Fruit fly (Drosophila melanogaster) whole organism, embryonic: Measurements from ENCODE around the gene Rcd2.

Experiments used
- Atf-2 ChIP-seq: fragments of 200-800 bp; sonication (Bioruptor generic); optimal IDR thresholded peaks from 2 replicates; lab custom pipeline; 2016; ENCODE audit warnings: missing biosample characterization, missing genetic modification characterization
- B-H1 ChIP-seq: fragments of 200-800 bp; sonication (Bioruptor generic); IDR thresholded peaks from 3 replicates; pipeline ENCODE4 v1.3.6; 2022; ENCODE audit warnings: missing biosample characterization, missing genetic modification characterization
- CG10565 ChIP-seq: fragments of 200-800 bp; sonication (Bioruptor generic); optimal IDR thresholded peaks from 3 replicates; lab custom pipeline; 2016; ENCODE audit warnings: missing biosample characterization, mild to moderate bottlenecking, missing genetic modification characterization
- CG10654 ChIP-seq: fragments of 200-800 bp; sonication (Bioruptor generic); optimal IDR thresholded peaks from 2 replicates; lab custom pipeline; 2016; ENCODE audit warnings: missing biosample characterization, missing genetic modification characterization
- CG11695 ChIP-seq: fragments of 200-800 bp; sonication (Bioruptor generic); IDR thresholded peaks from 3 replicates; pipeline ENCODE4 v1.3.6; 2022; ENCODE audit warnings: missing biosample characterization, missing genetic modification characterization
- CG15011 ChIP-seq: fragments of 200-800 bp; sonication (Bioruptor generic); optimal IDR thresholded peaks from 3 replicates; lab custom pipeline; 2018; ENCODE audit warnings: missing biosample characterization, mild to moderate bottlenecking, missing genetic modification characterization
- CG15601 ChIP-seq: fragments of 200-800 bp; sonication (Bioruptor generic); optimal IDR thresholded peaks from 3 replicates; lab custom pipeline; 2019; ENCODE audit warnings: missing biosample characterization, mild to moderate bottlenecking, missing genetic modification characterization, moderate library complexity
- CG16813 ChIP-seq: fragments of 200-800 bp; sonication (Bioruptor generic); IDR thresholded peaks from 3 replicates; pipeline ENCODE4 v1.3.6; 2022; ENCODE audit warnings: missing biosample characterization, missing genetic modification characterization; ENCODE audit not compliant: partially characterized antibody
- CG17328 ChIP-seq: fragments of 200-800 bp; sonication (Bioruptor generic); IDR thresholded peaks from 2 replicates; pipeline ENCODE4 v1.3.6; 2022; ENCODE audit warnings: missing biosample characterization, missing genetic modification characterization
- CG17359 ChIP-seq: fragments of 200-800 bp; sonication (Bioruptor generic); optimal IDR thresholded peaks from 3 replicates; lab custom pipeline; 2018; ENCODE audit warnings: missing biosample characterization, mild to moderate bottlenecking, missing genetic modification characterization, moderate library complexity
- CG30020 ChIP-seq: fragments of 200-800 bp; optimal IDR thresholded peaks from 2 replicates; lab custom pipeline; 2019; ENCODE audit warnings: missing biosample characterization, mild to moderate bottlenecking, missing genetic modification characterization, moderate library complexity
- CG6813 ChIP-seq: fragments of 200-800 bp; sonication (Bioruptor generic); optimal IDR thresholded peaks from 2 replicates; lab custom pipeline; 2017; ENCODE audit warnings: missing biosample characterization, missing genetic modification characterization, mild to moderate bottlenecking, moderate library complexity, missing genetic modification reagents
- CG9215 ChIP-seq: fragments of 200-800 bp; sonication (Bioruptor generic); IDR thresholded peaks from 2 replicates; pipeline ENCODE4 v1.3.6; 2022; ENCODE audit warnings: missing biosample characterization, missing genetic modification characterization
- CG9437 ChIP-seq: fragments of 200-800 bp; sonication (Bioruptor generic); optimal IDR thresholded peaks from 2 replicates; lab custom pipeline; 2018; ENCODE audit warnings: missing biosample characterization, mild to moderate bottlenecking, missing genetic modification characterization
- CG9797 ChIP-seq: fragments of 200-800 bp; sonication (Bioruptor generic); optimal IDR thresholded peaks from 3 replicates; lab custom pipeline; 2018; ENCODE audit warnings: missing biosample characterization, mild to moderate bottlenecking, missing genetic modification characterization
- CG9932 ChIP-seq: fragments of 200-800 bp; sonication (Bioruptor generic); IDR thresholded peaks from 2 replicates; pipeline ENCODE4 v1.3.6; 2022; ENCODE audit warnings: missing biosample characterization, missing genetic modification characterization
- CTCF ChIP-seq: fragments of 200-800 bp; sonication (Bioruptor generic); optimal IDR thresholded peaks from 2 replicates; lab custom pipeline; 2017; ENCODE audit warnings: missing biosample characterization, mild to moderate bottlenecking, missing genetic modification characterization, moderate library complexity
- CkIIα-i1 ChIP-seq: fragments of 200-800 bp; sonication (Bioruptor generic); IDR thresholded peaks from 2 replicates; pipeline ENCODE4 v1.3.6; 2022; ENCODE audit warnings: missing biosample characterization, missing genetic modification characterization
- Doc3 ChIP-seq: fragments of 200-800 bp; sonication (Bioruptor generic); IDR thresholded peaks from 3 replicates; pipeline ENCODE4 v1.3.6; 2022; ENCODE audit warnings: missing biosample characterization, missing genetic modification characterization; ENCODE audit not compliant: partially characterized antibody
- Drgx ChIP-seq: fragments of 200-800 bp; sonication (Bioruptor generic); IDR thresholded peaks from 2 replicates; pipeline ENCODE4 v1.3.6; 2022; ENCODE audit warnings: missing biosample characterization, missing genetic modification characterization
- H2.0 ChIP-seq: fragments of 200-800 bp; sonication (Bioruptor generic); IDR thresholded peaks from 2 replicates; pipeline ENCODE4 v1.3.6; 2022; ENCODE audit warnings: missing biosample characterization, missing genetic modification characterization
- HLH4C ChIP-seq: fragments of 200-800 bp; sonication (Bioruptor generic); IDR thresholded peaks from 3 replicates; pipeline ENCODE4 v1.3.6; 2022; ENCODE audit warnings: missing biosample characterization, missing genetic modification characterization; ENCODE audit not compliant: partially characterized antibody
- HmgD ChIP-seq: fragments of 200-800 bp; sonication (Bioruptor generic); optimal IDR thresholded peaks from 3 replicates; lab custom pipeline; 2016; ENCODE audit warnings: missing biosample characterization, missing genetic modification characterization
- Lhr ChIP-seq: fragments of 200-800 bp; sonication (Bioruptor generic); optimal IDR thresholded peaks from 3 replicates; lab custom pipeline; 2017; ENCODE audit warnings: mild to moderate bottlenecking, missing biosample characterization, missing genetic modification reagents, missing genetic modification characterization
- MESR4 ChIP-seq: fragments of 200-800 bp; sonication (Bioruptor generic); optimal IDR thresholded peaks from 2 replicates; lab custom pipeline; 2018; ENCODE audit warnings: missing biosample characterization, mild to moderate bottlenecking, missing genetic modification characterization, moderate library complexity
- Myb ChIP-seq: fragments of 200-800 bp; sonication (Bioruptor generic); optimal IDR thresholded peaks from 2 replicates; lab custom pipeline; 2016; ENCODE audit warnings: missing biosample characterization, missing genetic modification characterization
- Nf-YC ChIP-seq: fragments of 200-800 bp; optimal IDR thresholded peaks from 3 replicates; lab custom pipeline; 2019; ENCODE audit warnings: missing biosample characterization, mild to moderate bottlenecking, missing genetic modification characterization, moderate library complexity
- NfI ChIP-seq: fragments of 200-800 bp; sonication (Bioruptor generic); optimal IDR thresholded peaks from 3 replicates; lab custom pipeline; 2018; ENCODE audit warnings: missing biosample characterization, mild to moderate bottlenecking, missing genetic modification characterization, moderate library complexity
- PHDP ChIP-seq: fragments of 200-800 bp; sonication (Bioruptor generic); optimal IDR thresholded peaks from 3 replicates; lab custom pipeline; 2018; ENCODE audit warnings: missing biosample characterization, mild to moderate bottlenecking, missing genetic modification characterization, moderate library complexity
- Sox102F ChIP-seq: fragments of 200-800 bp; sonication (Bioruptor generic); optimal IDR thresholded peaks from 2 replicates; lab custom pipeline; 2018; ENCODE audit warnings: missing biosample characterization, mild to moderate bottlenecking, missing genetic modification characterization, moderate library complexity
- Sry-β ChIP-seq: fragments of 200-800 bp; sonication (Bioruptor generic); optimal IDR thresholded peaks from 2 replicates; lab custom pipeline; 2018; ENCODE audit warnings: missing biosample characterization, mild to moderate bottlenecking, missing genetic modification characterization, moderate library complexity
- al ChIP-seq: fragments of 200-800 bp; sonication (Bioruptor generic); IDR thresholded peaks from 2 replicates; pipeline ENCODE4 v1.3.6; 2022; ENCODE audit warnings: missing biosample characterization, missing genetic modification characterization
- bcd ChIP-seq: fragments of 200-800 bp; sonication (Bioruptor generic); optimal IDR thresholded peaks from 2 replicates; lab custom pipeline; 2017; ENCODE audit warnings: missing biosample characterization, mild to moderate bottlenecking, missing genetic modification characterization
- cg ChIP-seq: fragments of 200-800 bp; sonication (Bioruptor generic); optimal IDR thresholded peaks from 3 replicates; lab custom pipeline; 2019; ENCODE audit warnings: missing biosample characterization, mild to moderate bottlenecking, missing genetic modification characterization, moderate library complexity
- chn ChIP-seq: fragments of 200-800 bp; sonication (Bioruptor generic); optimal IDR thresholded peaks from 2 replicates; lab custom pipeline; 2016; ENCODE audit warnings: missing biosample characterization, missing genetic modification characterization
- crol ChIP-seq: fragments of 200-800 bp; sonication (Bioruptor generic); IDR thresholded peaks from 2 replicates; pipeline ENCODE4 v1.3.6; 2022; ENCODE audit warnings: missing biosample characterization, missing genetic modification characterization
- dm ChIP-seq: fragments of 200-800 bp; sonication (Bioruptor generic); optimal IDR thresholded peaks from 3 replicates; lab custom pipeline; 2016; ENCODE audit warnings: missing biosample characterization, missing genetic modification characterization
- dpn ChIP-seq, 2 experiments: fragments of 200-800 bp; sonication (Bioruptor generic); optimal IDR thresholded peaks; 3 replicates each; lab custom pipeline; 2016; ENCODE audit warnings: missing biosample characterization in 2 of 2, missing genetic modification characterization in 2 of 2
- dysf ChIP-seq: fragments of 200-800 bp; sonication (Bioruptor generic); IDR thresholded peaks from 3 replicates; pipeline ENCODE4 v1.3.6; 2022; ENCODE audit warnings: missing biosample characterization, missing genetic modification characterization
- fd102C ChIP-seq: fragments of 200-800 bp; sonication (Bioruptor generic); optimal IDR thresholded peaks from 2 replicates; lab custom pipeline; 2018; ENCODE audit warnings: missing biosample characterization, mild to moderate bottlenecking, missing genetic modification characterization, moderate library complexity
- gsb-n ChIP-seq: fragments of 200-800 bp; sonication (Bioruptor generic); optimal IDR thresholded peaks from 3 replicates; lab custom pipeline; 2018; ENCODE audit warnings: missing biosample characterization, mild to moderate bottlenecking, missing genetic modification characterization
- hkb ChIP-seq, 2 experiments: fragments of 200-800 bp in 1 of 2; fragments of >200 bp in 1 of 2; sonication (Bioruptor generic) in 1 of 2; IDR thresholded peaks in 1 of 2; optimal IDR thresholded peaks in 1 of 2; 2 replicates each; pipeline versions ENCODE4 v1.3.6 to Lab custom; 2017 to 2022; ENCODE audit warnings: missing biosample characterization in 1 of 2, missing genetic modification characterization in 1 of 2
- ind ChIP-seq: fragments of 200-800 bp; sonication (Bioruptor generic); optimal IDR thresholded peaks from 3 replicates; lab custom pipeline; 2016; ENCODE audit warnings: missing biosample characterization, missing genetic modification characterization
- knrl ChIP-seq: fragments of 200-800 bp; sonication (Bioruptor generic); IDR thresholded peaks from 3 replicates; pipeline ENCODE4 v1.3.6; 2022; ENCODE audit warnings: missing biosample characterization, missing genetic modification characterization; ENCODE audit not compliant: partially characterized antibody
- sima ChIP-seq: fragments of 200-800 bp; sonication (Bioruptor generic); optimal IDR thresholded peaks from 2 replicates; lab custom pipeline; 2016; ENCODE audit warnings: missing biosample characterization, missing genetic modification characterization
- slp2 ChIP-seq: fragments of 200-800 bp; sonication (Bioruptor generic); optimal IDR thresholded peaks from 2 replicates; lab custom pipeline; 2016; ENCODE audit warnings: missing biosample characterization, missing genetic modification characterization
- sug ChIP-seq: fragments of 200-800 bp; optimal IDR thresholded peaks from 2 replicates; lab custom pipeline; 2019; ENCODE audit warnings: missing biosample characterization, mild to moderate bottlenecking, missing genetic modification characterization, moderate library complexity
- trem ChIP-seq: fragments of 200-800 bp; optimal IDR thresholded peaks from 3 replicates; lab custom pipeline; 2019; ENCODE audit warnings: missing biosample characterization, mild to moderate bottlenecking, missing genetic modification characterization, moderate library complexity
- trh ChIP-seq: fragments of 200-800 bp; sonication (Bioruptor generic); optimal IDR thresholded peaks from 2 replicates; lab custom pipeline; 2016; ENCODE audit warnings: missing biosample characterization, missing genetic modification characterization
- vnd ChIP-seq: fragments of 200-800 bp; sonication (Bioruptor generic); IDR thresholded peaks from 3 replicates; pipeline ENCODE4 v1.3.6; 2022; ENCODE audit warnings: missing biosample characterization, missing genetic modification characterization; ENCODE audit not compliant: partially characterized antibody
- zen2 ChIP-seq: fragments of 200-800 bp; sonication (Bioruptor generic); IDR thresholded peaks from 3 replicates; pipeline ENCODE4 v1.3.6; 2022; ENCODE audit warnings: missing biosample characterization, missing genetic modification characterization; ENCODE audit not compliant: partially characterized antibody

Gene Rcd2

dm6 chr3L:20520687-20521169 lies 19.5 kb downstream of the Rcd2 start, which contains the start of the genes mTerf3 and CG5104 (continued):
- TF ChIP-seq trem (tag; lab: Kevin White, UChicago), result peak; percentile 57
- TF ChIP-seq CG10654 (GFP tag; lab: Kevin White, UChicago), result peak; percentile 7
- TF ChIP-seq ind (GFP tag; lab: Kevin White, UChicago), result peak; percentile 26
- no peak for TF ChIP-seq hkb (optimal IDR thresholded peaks at IDR 0.05; lab: Kevin White, UChicago)
- no peak for TF ChIP-seq hkb (GFP tag; IDR thresholded peaks at IDR 0.05; lab: Robert Waterston, UW)
- no peak for TF ChIP-seq CG10565 (GFP tag; lab: Kevin White, UChicago)
- no peak for TF ChIP-seq CTCF (GFP tag; lab: Kevin White, UChicago)
- TF ChIP-seq bcd (GFP tag; lab: Kevin White, UChicago), result no peak
- TF ChIP-seq NfI (GFP tag; lab: Kevin White, UChicago), result peak; percentile 25
- peak; percentile 57 for TF ChIP-seq Lhr (GFP tag; lab: Kevin White, UChicago)
- TF ChIP-seq Drgx (GFP tag; lab: Robert Waterston, UW), result no peak
- TF ChIP-seq CG6813, result no peak
- TF ChIP-seq Doc3 (GFP tag; lab: Robert Waterston, UW), result no peak
- TF ChIP-seq dpn (GFP tag; optimal IDR thresholded peaks at IDR 0.05; lab: Kevin White, UChicago), result peak in 1 of 2 experiments; percentile 30
- TF ChIP-seq CG9437 (GFP tag; lab: Kevin White, UChicago), result peak; percentile 92
- no peak for TF ChIP-seq sima (GFP tag; lab: Kevin White, UChicago)
- peak; percentile 56 for TF ChIP-seq Myb (GFP tag; lab: Kevin White, UChicago)
- peak; percentile 43 for TF ChIP-seq MESR4 (GFP tag; lab: Kevin White, UChicago)
- no peak for TF ChIP-seq chn
- peak; percentile 35; the same call in 1 of the 3 replicates for TF ChIP-seq knrl (GFP tag; lab: Robert Waterston, UW)
- no peak for TF ChIP-seq CkIIα-i1 (GFP tag; lab: Robert Waterston, UW)
- TF ChIP-seq CG16813, result no peak
- no peak for TF ChIP-seq vnd (GFP tag; lab: Robert Waterston, UW)
- TF ChIP-seq PHDP (tag; lab: Kevin White, UChicago), result peak; percentile 0
- peak; percentile 34 for TF ChIP-seq sug
- TF ChIP-seq trh (GFP tag; lab: Kevin White, UChicago), result no peak
- peak; percentile 7 for TF ChIP-seq CG15601 (tag; lab: Kevin White, UChicago)
- no peak for TF ChIP-seq slp2 (GFP tag; lab: Kevin White, UChicago)
- no peak for TF ChIP-seq B-H1
- TF ChIP-seq CG30020 (tag; lab: Kevin White, UChicago), result peak; percentile 56
- no peak for TF ChIP-seq CG9215 (GFP tag; lab: Robert Waterston, UW)
- TF ChIP-seq dysf (GFP tag; lab: Robert Waterston, UW), result no peak
- TF ChIP-seq fd102C (GFP tag; lab: Kevin White, UChicago), result no peak
- TF ChIP-seq zen2 (GFP tag; lab: Robert Waterston, UW), result no peak
- TF ChIP-seq cg (GFP tag; lab: Kevin White, UChicago), result no peak
- no peak for TF ChIP-seq HmgD (GFP tag; lab: Kevin White, UChicago)
- TF ChIP-seq al (GFP tag; lab: Robert Waterston, UW), result no peak
- peak; percentile 46 for TF ChIP-seq Nf-YC (tag; lab: Kevin White, UChicago)
- TF ChIP-seq Sry-β, result peak; percentile 91
- TF ChIP-seq CG9932, result peak; percentile 38; the same call in 1 of the 2 replicates
- TF ChIP-seq dm (GFP tag; lab: Kevin White, UChicago), result peak; percentile 31
- peak; percentile 78 for TF ChIP-seq CG9797 (GFP tag; lab: Kevin White, UChicago)
- TF ChIP-seq HLH4C (GFP tag; lab: Robert Waterston, UW), result no peak
- TF ChIP-seq Sox102F (GFP tag; lab: Kevin White, UChicago), result peak; percentile 0
- peak; percentile 3 for TF ChIP-seq gsb-n (tag; lab: Kevin White, UChicago)
- TF ChIP-seq CG17328 (GFP tag; lab: Robert Waterston, UW), result no peak
- no peak for TF ChIP-seq CG11695 (GFP tag; lab: Robert Waterston, UW)
- no peak for TF ChIP-seq CG17359 (tag; lab: Kevin White, UChicago)
- no peak for TF ChIP-seq H2.0
- no peak for TF ChIP-seq crol (GFP tag; lab: Robert Waterston, UW)
- no peak for TF ChIP-seq CG15011 (GFP tag; lab: Kevin White, UChicago)
- TF ChIP-seq Atf-2 (GFP tag; lab: Kevin White, UChicago), result no peak
